Fruit fly (Drosophila melanogaster) whole organism, adult: Measurements from ENCODE around the gene Sems.

Experiments
- CG11617 ChIP-seq: fragments of 200-800 bp; sonication (Bioruptor generic); optimal IDR thresholded peaks from 2 replicates; lab custom pipeline; 2017; ENCODE audit warnings: mild to moderate bottlenecking, missing biosample characterization, missing genetic modification reagents, missing genetic modification characterization
- CG33017 ChIP-seq: fragments of 200-800 bp; sonication (Bioruptor generic); optimal IDR thresholded peaks from 2 replicates; lab custom pipeline; 2018; ENCODE audit warnings: missing biosample characterization, mild to moderate bottlenecking, missing genetic modification characterization, moderate library complexity
- CG5204 ChIP-seq: fragments of 200-800 bp; sonication (Bioruptor generic); optimal IDR thresholded peaks from 2 replicates; lab custom pipeline; 2016; ENCODE audit warnings: missing biosample characterization, missing genetic modification characterization
- CG7045 ChIP-seq: fragments of 200-800 bp; sonication (Bioruptor generic); optimal IDR thresholded peaks from 2 replicates; lab custom pipeline; 2017; ENCODE audit warnings: missing biosample characterization, mild to moderate bottlenecking, missing genetic modification characterization
- CG7101 ChIP-seq: fragments of 200-800 bp; sonication (Bioruptor generic); optimal IDR thresholded peaks from 2 replicates; lab custom pipeline; 2018; ENCODE audit warnings: missing biosample characterization, mild to moderate bottlenecking, missing genetic modification characterization, moderate library complexity
- Crg-1 ChIP-seq: fragments of 200-800 bp; sonication (Bioruptor generic); optimal IDR thresholded peaks from 2 replicates; lab custom pipeline; 2016; ENCODE audit warnings: missing biosample characterization, missing genetic modification characterization
- cic ChIP-seq: fragments of 200-800 bp; sonication (Bioruptor generic); optimal IDR thresholded peaks from 2 replicates; lab custom pipeline; 2017; ENCODE audit warnings: missing biosample characterization, mild to moderate bottlenecking, missing genetic modification characterization, moderate library complexity
- cnc ChIP-seq, 2 experiments: fragments of >200 bp; optimal IDR thresholded peaks; 2 replicates each; lab custom pipeline; 2017
- kay ChIP-seq: fragments of 200-800 bp; sonication (Bioruptor generic); peaks from one replicate; lab custom pipeline; 2016; ENCODE audit warnings: missing biosample characterization, missing genetic modification characterization, borderline replicate concordance
- ovo ChIP-seq: fragments of 200-800 bp; sonication (Bioruptor generic); optimal IDR thresholded peaks from 2 replicates; lab custom pipeline; 2016; ENCODE audit warnings: missing biosample characterization, missing genetic modification characterization
- tj ChIP-seq: fragments of 200-800 bp; sonication (Bioruptor generic); optimal IDR thresholded peaks from 3 replicates; lab custom pipeline; 2017; ENCODE audit warnings: missing biosample characterization, mild to moderate bottlenecking, missing genetic modification characterization, moderate library complexity
- toe ChIP-seq: fragments of 200-800 bp; sonication (Bioruptor generic); optimal IDR thresholded peaks from 2 replicates; lab custom pipeline; 2016; ENCODE audit warnings: missing biosample characterization, missing genetic modification characterization

DNA sequence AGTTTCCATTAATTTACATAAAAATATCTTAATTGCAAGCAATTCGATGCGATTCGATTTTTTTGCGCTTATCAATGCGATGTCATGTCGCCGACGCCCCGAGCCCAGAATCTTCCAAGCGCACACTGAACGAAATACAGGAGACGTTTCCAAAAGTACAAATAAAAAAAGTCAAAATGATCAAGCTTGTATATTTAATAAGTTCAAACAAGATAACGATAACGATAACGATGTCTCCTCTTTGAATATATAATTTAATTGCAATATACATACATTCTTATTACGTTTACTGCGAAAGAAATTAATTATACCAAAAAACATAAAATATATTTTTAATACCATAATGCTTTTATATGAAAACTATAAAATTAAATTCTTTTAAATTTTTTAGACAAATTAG is 33.7 kb upstream of the Sems start:
- TF ChIP-seq Crg-1 (GFP tag; lab: Kevin White, UChicago) (no peak), CG7045 (GFP tag; lab: Kevin White, UChicago) (no peak), kay (GFP tag; lab: Kevin White, UChicago) (no peak), CG11617 (GFP tag; lab: Kevin White, UChicago) (no peak), ovo (GFP tag; lab: Kevin White, UChicago) (no peak), CG7101 (tag; lab: Kevin White, UChicago) (no peak), CG33017 (tag; lab: Kevin White, UChicago) (no peak), toe (GFP tag; lab: Kevin White, UChicago) (no peak), tj (GFP tag; lab: Kevin White, UChicago) (no peak), CG5204 (GFP tag; lab: Kevin White, UChicago) (no peak), cic (GFP tag; lab: Kevin White, UChicago) (no peak), cnc (optimal IDR thresholded peaks at IDR 0.05; lab: Kevin White, UChicago) (no peak)
